Worm (Caenorhabditis elegans): ENCODE measurements around the gene ctsa-2.

The ctsa-2 gene

ce11 chrX:6410177-6410765 is 20.1 kb downstream of the ctsa-2 start, which contains the start of gene mup-2 (continued):
- no peak for TF ChIP-seq C08G9.2 (tag; optimal IDR thresholded peaks at IDR 0.05)
- peak; percentile 24 for TF ChIP-seq ceh-14 (tag; optimal IDR thresholded peaks at IDR 0.05)
- TF ChIP-seq dmd-4 (tag; optimal IDR thresholded peaks at IDR 0.05; ENCODE audit: borderline replicate concordance): no peak
- TF ChIP-seq ama-1 (optimal IDR thresholded peaks at IDR 0.05): no peak
- no peak for TF ChIP-seq fkh-6 (tag; optimal IDR thresholded peaks at IDR 0.05)
- TF ChIP-seq elt-4 (tag; optimal IDR thresholded peaks at IDR 0.05): no peak
- no peak for TF ChIP-seq ceh-19 (GFP tag; optimal IDR thresholded peaks at IDR 0.05)
- TF ChIP-seq hlh-8 (tag; optimal IDR thresholded peaks at IDR 0.05): peak; percentile 45
- peak; percentile 45 for TF ChIP-seq pat-9 (tag; optimal IDR thresholded peaks at IDR 0.05)
- no peak for TF ChIP-seq unc-42 (tag; optimal IDR thresholded peaks at IDR 0.05)
- no peak for TF ChIP-seq sox-2 (GFP tag; IDR thresholded peaks at IDR 0.05)
- no peak for TF ChIP-seq che-1 (tag; optimal IDR thresholded peaks at IDR 0.05)
- TF ChIP-seq C38D4.7 (GFP tag; optimal IDR thresholded peaks at IDR 0.05): no peak
- TF ChIP-seq rnt-1 (tag; optimal IDR thresholded peaks at IDR 0.05): peak; percentile 43
- no peak for TF ChIP-seq unc-55 (GFP tag; optimal IDR thresholded peaks at IDR 0.05)
- TF ChIP-seq pha-2 (tag; optimal IDR thresholded peaks at IDR 0.05): no peak
- peak; percentile 19 for TF ChIP-seq nfya-1 (tag; optimal IDR thresholded peaks at IDR 0.05)
- TF ChIP-seq ttx-3 (tag; optimal IDR thresholded peaks at IDR 0.05): no peak
- no peak for TF ChIP-seq elt-2 (tag; optimal IDR thresholded peaks at IDR 0.05)
- no peak for TF ChIP-seq ceh-2 (tag; optimal IDR thresholded peaks at IDR 0.05)
- no peak for TF ChIP-seq K02D7.2 (tag; optimal IDR thresholded peaks at IDR 0.05)
- no peak for TF ChIP-seq lim-6 (tag; optimal IDR thresholded peaks at IDR 0.05)
- no peak for TF ChIP-seq fax-1 (tag; optimal IDR thresholded peaks at IDR 0.05)
- no peak for TF ChIP-seq ceh-31 (tag; optimal IDR thresholded peaks at IDR 0.05)
- no peak for TF ChIP-seq T23F11.4 (GFP tag; optimal IDR thresholded peaks at IDR 0.05)
- TF ChIP-seq mec-3 (tag; optimal IDR thresholded peaks at IDR 0.05; ENCODE audit: borderline replicate concordance): no peak
- peak; percentile 74 for TF ChIP-seq ceh-34 (tag; optimal IDR thresholded peaks at IDR 0.05)
- no peak for TF ChIP-seq pros-1 (tag; optimal IDR thresholded peaks at IDR 0.05)
- no peak for TF ChIP-seq hlh-6 (tag; optimal IDR thresholded peaks at IDR 0.05)

- no peak for TF ChIP-seq K09A11.1 (tag; optimal IDR thresholded peaks at IDR 0.05; ENCODE audit: insufficient read depth)
- no peak for TF ChIP-seq ceh-22 (tag; optimal IDR thresholded peaks at IDR 0.05)
- no peak for TF ChIP-seq pag-3 (tag; optimal IDR thresholded peaks at IDR 0.05; ENCODE audit: borderline replicate concordance)
- no peak for TF ChIP-seq fax-1 (tag; optimal IDR thresholded peaks at IDR 0.05)
- TF ChIP-seq elt-2 (tag; optimal IDR thresholded peaks at IDR 0.05): no peak
- TF ChIP-seq C08G9.2 (tag; optimal IDR thresholded peaks at IDR 0.05): no peak
- no peak for TF ChIP-seq ceh-18 (tag; optimal IDR thresholded peaks at IDR 0.05)
- no peak for TF ChIP-seq dve-1 (tag; optimal IDR thresholded peaks at IDR 0.05)
- TF ChIP-seq odd-2 (tag; optimal IDR thresholded peaks at IDR 0.05): no peak
- no peak for TF ChIP-seq ceh-6 (GFP tag; optimal IDR thresholded peaks at IDR 0.05)
- no peak for TF ChIP-seq hlh-13 (GFP tag; optimal IDR thresholded peaks at IDR 0.05)
- no peak for TF ChIP-seq ref-2 (tag; optimal IDR thresholded peaks at IDR 0.05)
Observed at ce11 chrX:6408713-6409112, 21.7 kb downstream of the ctsa-2 start.

ce11 chrX:6408286-6408685 is 22.1 kb downstream of the ctsa-2 start:
- TF ChIP-seq nhr-232 (tag; optimal IDR thresholded peaks at IDR 0.05): no peak
- peak; percentile 28 for TF ChIP-seq elt-2 (tag; optimal IDR thresholded peaks at IDR 0.05)
